Worm (Caenorhabditis elegans) whole organism, L3 larva: Measurements from ENCODE around the gene T27E7.1.

ENCODE experiments used
- R02D3.7 ChIP-seq: fragments of 150-350 bp; optimal IDR thresholded peaks from 2 replicates; lab custom pipeline; 2014; ENCODE audit warnings: missing biosample characterization, missing genetic modification characterization
- ZK546.5 ChIP-seq: sonication (generic microtip); optimal IDR thresholded peaks from 2 replicates; lab custom pipeline; 2017; ENCODE audit warnings: missing biosample characterization, missing genetic modification characterization
- aly-2 ChIP-seq: fragments of 150-350 bp; optimal IDR thresholded peaks from 2 replicates; lab custom pipeline; 2014; ENCODE audit warnings: missing biosample characterization, missing genetic modification characterization
- ama-1 ChIP-seq: fragments of 150-350 bp; optimal IDR thresholded peaks from 2 replicates; lab custom pipeline; 2018
- ceh-9 ChIP-seq: sonication (generic microtip); optimal IDR thresholded peaks from 2 replicates; lab custom pipeline; 2018; ENCODE audit warnings: missing biosample characterization, missing genetic modification characterization
- fos-1 ChIP-seq: fragments of 150-350 bp; optimal IDR thresholded peaks from 2 replicates; lab custom pipeline; 2014; ENCODE audit warnings: missing biosample characterization, missing genetic modification characterization
- mdl-1 ChIP-seq: fragments of 150-350 bp; optimal IDR thresholded peaks from 2 replicates; lab custom pipeline; 2014; ENCODE audit warnings: missing biosample characterization, missing genetic modification characterization
- nhr-12 ChIP-seq: fragments of 150-350 bp; optimal IDR thresholded peaks from 2 replicates; lab custom pipeline; 2014; ENCODE audit warnings: missing biosample characterization, missing genetic modification characterization
- nhr-28 ChIP-seq: fragments of 150-350 bp; optimal IDR thresholded peaks from 2 replicates; lab custom pipeline; 2014; ENCODE audit warnings: missing biosample characterization, missing genetic modification characterization
- nhr-76 ChIP-seq: fragments of 150-350 bp; sonication (generic microtip); optimal IDR thresholded peaks from 5 replicates; lab custom pipeline; 2014; ENCODE audit warnings: missing biosample characterization, missing genetic modification characterization
- pqm-1 ChIP-seq: fragments of 150-350 bp; optimal IDR thresholded peaks from 2 replicates; lab custom pipeline; 2017; ENCODE audit warnings: missing biosample characterization, missing genetic modification characterization, inconsistent platforms
- snpc-4 ChIP-seq: fragments of 150-350 bp; optimal IDR thresholded peaks from 2 replicates; lab custom pipeline; 2014; ENCODE audit warnings: missing biosample characterization, missing genetic modification characterization
- unc-62 ChIP-seq: fragments of 150-350 bp; sonication (generic microtip); optimal IDR thresholded peaks from 4 replicates; lab custom pipeline; 2014; ENCODE audit warnings: missing biosample characterization, missing genetic modification reagents, missing genetic modification characterization
- ztf-11 ChIP-seq: fragments of 150-350 bp; optimal IDR thresholded peaks from 2 replicates; lab custom pipeline; 2014; ENCODE audit warnings: missing biosample characterization, missing genetic modification characterization

DNA sequence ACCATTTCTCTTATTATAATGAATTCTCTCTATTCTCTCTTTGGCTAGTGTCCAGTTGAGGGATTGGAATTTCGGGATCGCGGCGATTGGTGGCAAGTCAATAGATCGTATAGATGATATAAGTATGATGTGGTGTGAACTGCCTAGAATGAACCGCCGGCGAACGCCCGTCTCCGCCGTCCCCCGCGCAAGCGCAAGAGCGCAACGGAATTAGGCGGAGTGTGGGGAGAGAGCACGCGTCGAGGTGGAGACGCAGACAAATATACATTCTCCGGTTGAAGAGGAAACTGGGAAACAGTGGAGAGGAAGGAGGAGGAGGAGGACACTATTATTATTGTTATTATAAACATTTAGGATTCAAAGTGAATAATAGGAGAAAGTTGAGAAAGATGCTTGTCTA lies 23.1 kb upstream of the T27E7.1 start:
- TF ChIP-seq fos-1 (tag; lab: Kevin White, UChicago) (no peak), nhr-28 (tag; lab: Kevin White, UChicago) (no peak), nhr-12 (no peak), ZK546.5 (no peak), pqm-1 (tag; lab: Kevin White, UChicago) (no peak), snpc-4 (tag; lab: Kevin White, UChicago) (no peak), unc-62 (GFP tag; lab: Kevin White, UChicago) (no peak), R02D3.7 (tag; lab: Kevin White, UChicago) (no peak), ceh-9 (tag; lab: Kevin White, UChicago) (no peak), ztf-11 (tag; lab: Kevin White, UChicago) (no peak), ama-1 (lab: Kevin White, UChicago) (no peak), aly-2 (tag; lab: Kevin White, UChicago) (no peak), mdl-1 (tag; lab: Kevin White, UChicago) (no peak), nhr-76 (no peak)
